Worm (Caenorhabditis elegans) whole organism, mixed stage, embryonic: Measurements from ENCODE around the gene sdz-24.

Source experiments
- M03D4.4 ChIP-seq: sonication (generic microtip); optimal IDR thresholded peaks from 2 replicates; lab custom pipeline; 2017; ENCODE audit warnings: mild to moderate bottlenecking, missing genetic modification characterization, missing compliant biosample characterization
- bed-3 ChIP-seq: fragments of 200-800 bp; sonication (Bioruptor generic); optimal IDR thresholded peaks from 3 replicates; lab custom pipeline; 2018; ENCODE audit warnings: mild to moderate bottlenecking, missing genetic modification characterization, moderate library complexity, missing compliant biosample characterization
- blmp-1 ChIP-seq: fragments of 150-350 bp; optimal IDR thresholded peaks from 2 replicates; lab custom pipeline; 2014; ENCODE audit warnings: missing biosample characterization, missing genetic modification characterization
- ceh-39 ChIP-seq: fragments of 150-350 bp; optimal IDR thresholded peaks from 2 replicates; lab custom pipeline; 2014; ENCODE audit warnings: missing biosample characterization, missing genetic modification characterization
- ceh-43 ChIP-seq: fragments of 200-800 bp; sonication (Bioruptor generic); optimal IDR thresholded peaks from 2 replicates; lab custom pipeline; 2018; ENCODE audit warnings: mild to moderate bottlenecking, missing genetic modification characterization, moderate library complexity, missing compliant biosample characterization
- ceh-83 ChIP-seq: fragments of 200-800 bp; sonication (Bioruptor generic); optimal IDR thresholded peaks from 2 replicates; lab custom pipeline; 2018; ENCODE audit warnings: mild to moderate bottlenecking, missing genetic modification characterization, missing compliant biosample characterization
- ces-1 ChIP-seq: fragments of 150-350 bp; optimal IDR thresholded peaks from 2 replicates; lab custom pipeline; 2014; ENCODE audit warnings: missing biosample characterization, missing genetic modification reagents, missing genetic modification characterization
- cnd-1 ChIP-seq: fragments of 200-800 bp; sonication (Bioruptor generic); optimal IDR thresholded peaks from 2 replicates; lab custom pipeline; 2018; ENCODE audit warnings: mild to moderate bottlenecking, missing genetic modification characterization, missing compliant biosample characterization
- drap-1 ChIP-seq: fragments of 200-800 bp; sonication (Bioruptor generic); optimal IDR thresholded peaks from 3 replicates; lab custom pipeline; 2018; ENCODE audit warnings: mild to moderate bottlenecking, missing genetic modification characterization, missing compliant biosample characterization
- elt-1 ChIP-seq: sonication (generic microtip); optimal IDR thresholded peaks from 2 replicates; lab custom pipeline; 2017; ENCODE audit warnings: missing genetic modification characterization, mild to moderate bottlenecking, missing compliant biosample characterization, antibody characterized with exemption, moderate library complexity, borderline replicate concordance; ENCODE audit not compliant: insufficient read depth
- elt-3 ChIP-seq: fragments of 150-350 bp; optimal IDR thresholded peaks from 2 replicates; lab custom pipeline; 2014; ENCODE audit warnings: missing biosample characterization, missing genetic modification characterization
- flh-1 ChIP-seq: fragments of 200-800 bp; sonication (Bioruptor generic); optimal IDR thresholded peaks from 2 replicates; lab custom pipeline; 2018; ENCODE audit warnings: mild to moderate bottlenecking, missing genetic modification characterization, moderate library complexity, missing compliant biosample characterization
- ham-2 ChIP-seq: fragments of 200-800 bp; sonication (Bioruptor generic); optimal IDR thresholded peaks from 2 replicates; lab custom pipeline; 2018; ENCODE audit warnings: mild to moderate bottlenecking, missing genetic modification characterization, missing compliant biosample characterization
- hlh-1 ChIP-seq: fragments of 150-350 bp; optimal IDR thresholded peaks from 2 replicates; lab custom pipeline; 2014; ENCODE audit warnings: missing biosample characterization, missing genetic modification reagents, missing genetic modification characterization
- lin-13 ChIP-seq: fragments of 150-350 bp; optimal IDR thresholded peaks from 2 replicates; lab custom pipeline; 2014; ENCODE audit warnings: missing biosample characterization, missing genetic modification characterization
- lin-32 ChIP-seq: fragments of 200-800 bp; sonication (Bioruptor generic); optimal IDR thresholded peaks from 2 replicates; lab custom pipeline; 2018; ENCODE audit warnings: mild to moderate bottlenecking, missing genetic modification characterization, missing compliant biosample characterization
- lsy-2 ChIP-seq: fragments of 150-350 bp; optimal IDR thresholded peaks from 2 replicates; lab custom pipeline; 2014; ENCODE audit warnings: missing biosample characterization, missing genetic modification characterization
- mab-5 ChIP-seq: fragments of 150-350 bp; optimal IDR thresholded peaks from 2 replicates; lab custom pipeline; 2014; ENCODE audit warnings: missing biosample characterization, missing genetic modification characterization
- mep-1 ChIP-seq: fragments of 150-350 bp; optimal IDR thresholded peaks from 2 replicates; lab custom pipeline; 2017; ENCODE audit warnings: missing biosample characterization, missing genetic modification reagents, missing genetic modification characterization, inconsistent platforms
- mls-2 ChIP-seq: sonication (generic microtip); optimal IDR thresholded peaks from 2 replicates; lab custom pipeline; 2016; ENCODE audit warnings: mild to moderate bottlenecking, missing genetic modification characterization, moderate library complexity, missing compliant biosample characterization
- nhr-12 ChIP-seq: fragments of 150-350 bp; optimal IDR thresholded peaks from 2 replicates; lab custom pipeline; 2014; ENCODE audit warnings: missing biosample characterization, missing genetic modification characterization
- nhr-2 ChIP-seq: fragments of 150-350 bp; optimal IDR thresholded peaks from 2 replicates; lab custom pipeline; 2014; ENCODE audit warnings: missing biosample characterization, missing genetic modification characterization
- nhr-28 ChIP-seq: fragments of 150-350 bp; optimal IDR thresholded peaks from 2 replicates; lab custom pipeline; 2014; ENCODE audit warnings: missing biosample characterization, missing genetic modification characterization
- pha-4 ChIP-seq: fragments of 150-350 bp; optimal IDR thresholded peaks from 2 replicates; lab custom pipeline; 2018; ENCODE audit warnings: missing biosample characterization, missing genetic modification reagents, missing genetic modification characterization
- sem-2 ChIP-seq: fragments of 200-800 bp; sonication (Bioruptor generic); optimal IDR thresholded peaks from 2 replicates; lab custom pipeline; 2018; ENCODE audit warnings: mild to moderate bottlenecking, missing genetic modification characterization, missing compliant biosample characterization
- snpc-4 ChIP-seq: fragments of 150-350 bp; optimal IDR thresholded peaks from 2 replicates; lab custom pipeline; 2014; ENCODE audit warnings: missing biosample characterization, missing genetic modification characterization
- sptf-1 ChIP-seq: sonication (generic microtip); optimal IDR thresholded peaks from 2 replicates; lab custom pipeline; 2017; ENCODE audit warnings: mild to moderate bottlenecking, missing genetic modification characterization, moderate library complexity, missing compliant biosample characterization
- tbx-8 ChIP-seq: fragments of 200-800 bp; sonication (Bioruptor generic); optimal IDR thresholded peaks from 2 replicates; lab custom pipeline; 2018; ENCODE audit warnings: mild to moderate bottlenecking, missing genetic modification characterization, moderate library complexity, missing compliant biosample characterization
- unc-120 ChIP-seq: sonication (generic microtip); optimal IDR thresholded peaks from 2 replicates; lab custom pipeline; 2017; ENCODE audit warnings: missing genetic modification characterization, missing compliant biosample characterization; ENCODE audit not compliant: poor library complexity, severe bottlenecking
- unc-39 ChIP-seq: fragments of 150-350 bp; optimal IDR thresholded peaks from 2 replicates; lab custom pipeline; 2014; ENCODE audit warnings: missing biosample characterization, missing genetic modification characterization
- unc-62 ChIP-seq: fragments of 150-350 bp; optimal IDR thresholded peaks from 2 replicates; lab custom pipeline; 2014; ENCODE audit warnings: missing biosample characterization, missing genetic modification reagents, missing genetic modification characterization
- ztf-11 ChIP-seq: fragments of 150-350 bp; optimal IDR thresholded peaks from 2 replicates; lab custom pipeline; 2014; ENCODE audit warnings: missing biosample characterization, missing genetic modification characterization

Gene sdz-24

DNA sequence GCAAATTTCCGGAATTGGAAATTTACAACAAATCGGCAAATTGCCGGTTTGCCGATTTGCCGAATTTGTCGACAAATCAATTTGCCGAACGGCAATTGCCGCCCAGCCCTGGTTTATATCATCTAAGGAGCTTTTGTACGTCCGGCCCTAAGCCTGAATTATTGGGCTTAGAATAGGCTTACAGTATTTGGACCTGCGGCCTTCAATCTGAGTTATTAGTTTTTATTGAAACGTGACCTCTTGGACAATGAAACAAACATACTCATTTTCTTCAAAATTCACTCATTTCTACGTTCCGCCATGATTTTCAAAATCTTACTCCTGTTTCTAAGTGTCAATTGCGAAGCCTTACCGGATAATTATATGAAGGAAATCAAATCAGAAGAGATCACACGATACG lies 16.8 kb downstream of the sdz-24 start, which contains the start of gene Y39F10C.1:
Gene Y39F10C.1, plus strand, starts transcription at position 301 of the 400 bp plus-strand sequence.
- TF ChIP-seq sptf-1: no peak
- no peak for TF ChIP-seq unc-39
- no peak for TF ChIP-seq lsy-2 (tag; lab: Kevin White, UChicago)
- no peak for TF ChIP-seq ztf-11 (tag; lab: Kevin White, UChicago)
- TF ChIP-seq elt-3 (tag; lab: Kevin White, UChicago): no peak
- TF ChIP-seq tbx-8: no peak
- no peak for TF ChIP-seq mab-5 (tag; lab: Kevin White, UChicago)
- no peak for TF ChIP-seq nhr-28 (tag; lab: Kevin White, UChicago)
- no peak for TF ChIP-seq snpc-4 (tag; lab: Kevin White, UChicago)
- TF ChIP-seq pha-4: no peak
- TF ChIP-seq ceh-83 (GFP tag; lab: Kevin White, UChicago): no peak
- TF ChIP-seq nhr-2 (tag; lab: Kevin White, UChicago): no peak
- no peak for TF ChIP-seq mls-2
- no peak for TF ChIP-seq hlh-1 (tag; lab: Kevin White, UChicago)
- TF ChIP-seq lin-13 (tag; lab: Kevin White, UChicago): no peak

DNA sequence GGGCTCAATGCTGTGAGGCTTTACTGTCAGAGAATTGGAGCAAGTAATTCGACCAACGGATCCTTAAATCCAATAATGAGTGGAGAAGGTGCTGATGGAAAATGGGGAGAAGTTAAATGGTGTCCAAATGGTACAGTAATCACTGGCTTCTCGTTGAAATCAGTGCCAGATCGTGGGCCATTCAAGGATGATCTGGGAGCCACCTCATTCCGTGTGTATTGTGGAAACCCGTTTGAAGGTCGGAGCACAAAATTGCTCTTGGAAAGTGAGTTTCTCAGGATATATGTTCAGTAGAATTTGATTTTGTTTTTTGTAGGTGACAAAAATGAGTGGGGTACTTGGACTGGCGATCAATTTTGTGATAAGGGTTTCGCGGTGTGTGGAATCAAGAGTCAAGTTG lies 17.4 kb downstream of the sdz-24 start:
- no peak for TF ChIP-seq ceh-39

DNA sequence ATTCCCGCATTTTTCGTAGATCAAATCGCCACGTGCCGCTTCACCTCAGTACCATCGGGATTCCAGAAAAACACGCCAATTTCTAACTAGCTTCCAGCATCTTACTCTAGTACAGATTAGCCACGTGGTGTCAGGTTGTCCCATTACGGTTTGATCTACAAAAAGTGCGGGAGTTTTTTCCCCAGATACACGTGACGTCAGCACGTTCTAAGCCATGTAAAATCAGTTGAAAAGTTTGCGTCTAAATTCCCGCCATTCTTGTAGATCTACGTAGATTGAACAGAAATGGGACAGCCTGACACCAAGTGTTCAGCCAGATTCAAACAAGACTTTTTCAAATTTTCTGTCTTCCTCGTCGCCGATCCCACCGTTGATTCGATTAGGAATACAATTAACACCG lies 20.1 kb downstream of the sdz-24 start, which contains the start of gene T02H6.9:
Gene T02H6.9, plus strand, starts transcription at position 301 of the 400 bp plus-strand sequence.
- TF ChIP-seq blmp-1 (tag; lab: Kevin White, UChicago) (no peak), mab-5 (tag; lab: Kevin White, UChicago) (no peak), sem-2 (no peak), sptf-1 (no peak), snpc-4 (tag; lab: Kevin White, UChicago) (no peak), ztf-11 (tag; lab: Kevin White, UChicago) (no peak), lsy-2 (tag; lab: Kevin White, UChicago) (no peak), flh-1 (GFP tag; lab: Kevin White, UChicago) (no peak), ceh-43 (GFP tag; lab: Kevin White, UChicago) (no peak), hlh-1 (tag; lab: Kevin White, UChicago) (no peak), unc-120 (tag; lab: Kevin White, UChicago) (no peak), M03D4.4 (tag; lab: Kevin White, UChicago) (no peak), ces-1 (GFP tag; lab: Kevin White, UChicago) (no peak), drap-1 (GFP tag; lab: Kevin White, UChicago) (no peak), unc-39 (no peak), ham-2 (no peak), ceh-83 (GFP tag; lab: Kevin White, UChicago) (no peak), unc-62 (no peak), bed-3 (no peak)

DNA sequence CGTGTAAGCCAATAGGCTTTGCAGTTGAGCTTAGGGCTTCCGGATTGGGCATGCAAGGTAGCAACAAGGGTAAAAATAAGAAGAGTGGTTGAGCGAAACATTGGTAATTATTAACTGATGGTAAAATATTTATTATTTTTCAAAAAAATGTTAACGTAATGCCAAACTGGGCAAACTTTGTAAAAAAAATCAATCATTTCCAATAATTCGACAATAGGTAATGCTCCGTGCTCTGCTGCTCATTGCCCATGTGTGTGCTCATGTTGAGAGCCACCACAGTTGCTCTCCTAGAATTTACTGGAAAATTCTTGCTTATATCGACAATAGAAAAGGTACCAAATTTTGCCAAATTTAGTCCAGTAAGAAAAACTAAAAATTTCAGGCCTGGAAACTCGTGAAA lies 22.1 kb downstream of the sdz-24 start, which contains the start of the genes T02H6.10 and T02H6.8:
Gene T02H6.10, minus strand, starts transcription at position 101 of the 400 bp plus-strand sequence.
Gene T02H6.8, plus strand, starts transcription at position 221 of the 400 bp plus-strand sequence.
- no peak for TF ChIP-seq ces-1 (GFP tag; lab: Kevin White, UChicago)
- no peak for TF ChIP-seq snpc-4 (tag; lab: Kevin White, UChicago)
- no peak for TF ChIP-seq cnd-1 (tag; lab: Kevin White, UChicago)
- no peak for TF ChIP-seq mep-1 (tag; lab: Kevin White, UChicago)
- TF ChIP-seq ztf-11 (tag; lab: Kevin White, UChicago): no peak
- no peak for TF ChIP-seq nhr-12 (tag; lab: Kevin White, UChicago)
- no peak for TF ChIP-seq flh-1 (GFP tag; lab: Kevin White, UChicago)
- TF ChIP-seq unc-62: no peak
- TF ChIP-seq M03D4.4 (tag; lab: Kevin White, UChicago): no peak
- no peak for TF ChIP-seq bed-3
- TF ChIP-seq lin-32 (GFP tag; lab: Kevin White, UChicago): no peak
- no peak for TF ChIP-seq unc-39
- TF ChIP-seq unc-120 (tag; lab: Kevin White, UChicago): no peak
- TF ChIP-seq nhr-28 (tag; lab: Kevin White, UChicago): no peak
- no peak for TF ChIP-seq elt-3 (tag; lab: Kevin White, UChicago)
- no peak for TF ChIP-seq nhr-2 (tag; lab: Kevin White, UChicago)
- no peak for TF ChIP-seq sptf-1
- no peak for TF ChIP-seq elt-1 (tag; lab: Kevin White, UChicago)
- no peak for TF ChIP-seq pha-4
- TF ChIP-seq ceh-83 (GFP tag; lab: Kevin White, UChicago): no peak
